Worm (Caenorhabditis elegans): ENCODE results near the gene F59E12.3.
A peak's percentile ranks its signal among the peaks of the same experiment; 100 is the strongest.

Gene F59E12.3

DNA sequence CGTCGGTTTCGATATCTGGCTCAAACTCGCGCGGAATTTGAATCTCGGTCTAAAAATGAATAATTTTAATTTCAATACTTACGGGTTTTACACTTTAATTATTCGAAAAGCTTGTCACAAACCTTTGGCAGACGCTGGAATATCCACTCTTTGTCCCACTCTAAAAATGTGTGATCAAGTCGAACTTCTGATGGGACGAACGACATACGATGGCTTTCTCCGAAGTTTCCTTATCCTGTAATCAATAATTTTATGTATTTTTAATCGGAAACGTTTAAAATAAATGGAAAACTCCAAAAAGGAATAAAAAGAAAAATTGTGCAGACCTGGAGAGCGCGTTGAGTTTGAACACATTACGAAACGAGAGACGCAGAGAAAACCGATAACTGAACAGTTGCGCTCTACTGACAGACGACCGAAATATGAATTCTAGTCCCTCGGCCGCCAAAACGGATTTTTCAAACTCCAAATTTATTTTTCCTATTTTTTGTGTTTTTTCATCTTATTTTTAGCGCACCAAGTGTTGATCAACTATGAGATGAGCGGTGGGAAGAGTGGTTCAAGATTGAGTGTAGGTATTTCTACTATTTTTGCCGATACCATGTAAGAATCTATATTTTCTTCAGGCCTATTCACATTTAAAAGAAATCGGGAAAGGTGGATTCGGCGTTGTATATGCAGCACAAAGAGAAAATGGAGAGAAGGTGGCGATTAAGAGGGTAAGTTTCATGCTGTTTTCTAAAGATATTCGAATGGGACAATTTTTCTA is 11.3 kb downstream of the F59E12.3 start, which contains the start of the genes sam-4, F59E12.17 and zyg-1 (continued):
- no peak for TF ChIP-seq snpc-4 (GFP tag; optimal IDR thresholded peaks at IDR 0.05)
- TF ChIP-seq snpc-4 (tag; optimal IDR thresholded peaks at IDR 0.05) = peak; percentile 13 to 46 (median 32)
- 0 out of 2 replicates have a peak, but pooled peaks have one; percentile 60 for TF ChIP-seq ztf-25 (GFP tag; IDR thresholded peaks at IDR 0.05)
- TF ChIP-seq B0019.2 (GFP tag; conservative IDR thresholded peaks at IDR 0.05) = peak; percentile 73
- peak; percentile 67; the same call in 1 of the 2 replicates for TF ChIP-seq madf-3 (GFP tag; IDR thresholded peaks at IDR 0.05)
- TF ChIP-seq dpl-1 (GFP tag; optimal IDR thresholded peaks at IDR 0.05) = peak; percentile 42
- TF ChIP-seq attf-3 (GFP tag; conservative IDR thresholded peaks at IDR 0.05) = peak; percentile 53
- TF ChIP-seq xnd-1 (tag; optimal IDR thresholded peaks at IDR 0.05) = peak; percentile 1
- TF ChIP-seq efl-1 (GFP tag; optimal IDR thresholded peaks at IDR 0.05) = peak; percentile 76
- TF ChIP-seq let-526 (GFP tag; IDR thresholded peaks at IDR 0.05) = 0 out of 2 replicates have a peak, but pooled peaks have one; percentile 35
- TF ChIP-seq Y95B8A.8 (GFP tag; IDR thresholded peaks at IDR 0.05) = 0 out of 2 replicates have a peak, but pooled peaks have one; percentile 42
- peak; percentile 4 for TF ChIP-seq nhr-80 (tag; optimal IDR thresholded peaks at IDR 0.05)
- no peak for TF ChIP-seq die-1 (tag; optimal IDR thresholded peaks at IDR 0.05)
- TF ChIP-seq gei-17 (GFP tag; optimal IDR thresholded peaks at IDR 0.05) = no peak
- peak; percentile 67 for TF ChIP-seq unc-130 (GFP tag; optimal IDR thresholded peaks at IDR 0.05)
- peak in 1 of 3 experiments; percentile 64 for TF ChIP-seq lin-35 (GFP tag; optimal IDR thresholded peaks at IDR 0.05)
- peak; percentile 13; the same call in 1 of the 2 replicates for TF ChIP-seq rcor-1 (GFP tag; IDR thresholded peaks at IDR 0.05)
- TF ChIP-seq ZK185.1 (tag; optimal IDR thresholded peaks at IDR 0.05; ENCODE audit: poor library complexity, severe bottlenecking) = peak; percentile 46
- TF ChIP-seq snpc-3.4 (tag; optimal IDR thresholded peaks at IDR 0.05) = peak; percentile 74
- peak; percentile 74 for TF ChIP-seq lin-54 (GFP tag; optimal IDR thresholded peaks at IDR 0.05)

DNA sequence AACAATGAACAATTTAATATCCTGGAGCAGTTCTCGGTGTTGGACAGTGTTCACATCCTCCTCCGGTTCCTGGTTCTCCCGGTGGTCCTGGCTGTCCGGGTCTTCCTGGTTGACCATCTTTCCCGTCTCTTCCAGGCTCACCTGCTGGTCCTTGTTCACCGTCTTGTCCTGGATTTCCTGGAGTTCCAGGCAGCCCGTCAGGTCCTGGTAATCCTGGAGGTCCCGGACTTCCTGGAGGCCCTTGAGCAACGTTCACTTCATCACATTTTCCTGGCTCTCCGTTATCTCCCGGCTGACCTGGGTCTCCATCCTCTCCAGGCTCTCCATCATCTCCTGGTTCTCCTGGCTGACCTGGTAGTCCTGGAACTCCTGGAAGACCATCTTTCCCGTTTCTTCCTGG is 13.3 kb downstream of the F59E12.3 start:
- no peak for TF ChIP-seq dpl-1 (GFP tag; optimal IDR thresholded peaks at IDR 0.05)
- TF ChIP-seq F57C9.4 (tag; optimal IDR thresholded peaks at IDR 0.05) = no peak
- TF ChIP-seq ztf-6 (GFP tag; IDR thresholded peaks at IDR 0.05) = no peak
- no peak for TF ChIP-seq egl-18 (GFP tag; IDR thresholded peaks at IDR 0.05)
- no peak for TF ChIP-seq let-526 (GFP tag; IDR thresholded peaks at IDR 0.05)
- no peak for TF ChIP-seq sptf-2 (GFP tag; optimal IDR thresholded peaks at IDR 0.05)
- TF ChIP-seq zfh-2 (GFP tag; conservative IDR thresholded peaks at IDR 0.05) = peak; percentile 85
- TF ChIP-seq dpff-1 (tag; optimal IDR thresholded peaks at IDR 0.05) = no peak
- peak; percentile 64; the same call in 1 of the 2 replicates for TF ChIP-seq egrh-3 (GFP tag; IDR thresholded peaks at IDR 0.05)
- no peak for TF ChIP-seq C17E4.6 (GFP tag; IDR thresholded peaks at IDR 0.05)
- no peak for TF ChIP-seq F10E7.11 (tag; optimal IDR thresholded peaks at IDR 0.05)

DNA sequence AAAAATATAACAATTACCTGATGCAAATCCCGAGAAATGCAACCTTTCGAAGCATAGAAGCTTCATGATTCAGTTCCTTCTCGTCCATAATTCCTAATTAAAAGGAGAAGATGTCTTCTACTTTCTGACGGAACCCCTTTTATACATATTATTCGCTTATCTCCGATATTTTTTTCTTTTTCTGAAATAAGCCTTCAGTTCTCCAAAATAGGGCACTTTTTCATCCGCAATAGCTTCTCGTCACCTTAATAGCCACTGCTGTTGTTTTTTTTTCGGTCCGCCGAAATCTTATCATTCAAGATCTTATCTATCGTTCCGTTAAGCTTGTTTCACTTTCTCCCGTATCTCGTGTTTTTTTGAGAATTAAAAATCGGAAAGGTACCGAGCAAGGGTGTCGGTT is 14.2 kb downstream of the F59E12.3 start, which contains the start of gene bli-2:
bli-2 (minus strand) TSS at position 101 of the 400 bp plus-strand sequence.
- TF ChIP-seq ceh-79 (tag; optimal IDR thresholded peaks at IDR 0.05) (no peak), unc-130 (GFP tag; optimal IDR thresholded peaks at IDR 0.05) (no peak), rec-8 (tag; optimal IDR thresholded peaks at IDR 0.05) (no peak), hrde-1 (tag; optimal IDR thresholded peaks at IDR 0.05; ENCODE audit: borderline replicate concordance) (no peak), let-526 (GFP tag; IDR thresholded peaks at IDR 0.05) (no peak), madf-3 (GFP tag; IDR thresholded peaks at IDR 0.05) (no peak), sdz-38 (tag; optimal IDR thresholded peaks at IDR 0.05) (no peak), ztf-28 (GFP tag; IDR thresholded peaks at IDR 0.05) (no peak), lin-40 (tag; optimal IDR thresholded peaks at IDR 0.05) (no peak), zim-3 (tag; optimal IDR thresholded peaks at IDR 0.05) (no peak), efl-1 (GFP tag; optimal IDR thresholded peaks at IDR 0.05) (no peak), lin-26 (GFP tag; IDR thresholded peaks at IDR 0.05) (no peak), akir-1 (GFP tag; optimal IDR thresholded peaks at IDR 0.05) (no peak), attf-3 (GFP tag; conservative IDR thresholded peaks at IDR 0.05) (no peak), nhr-179 (tag; optimal IDR thresholded peaks at IDR 0.05) (no peak), hsf-1 (GFP tag; IDR thresholded peaks at IDR 0.05) (no peak), F10E7.11 (tag; optimal IDR thresholded peaks at IDR 0.05) (no peak), Y53F4B.3 (GFP tag; IDR thresholded peaks at IDR 0.05) (no peak)

All from whole organism, young adult.